Fruit fly (Drosophila melanogaster) whole organism, embryonic: Measurements from ENCODE around the gene mRpL20.

ENCODE experiments used
- Bteb2 ChIP-seq: fragments of 200-800 bp; sonication (Bioruptor generic); optimal IDR thresholded peaks from 2 replicates; lab custom pipeline; 2016; ENCODE audit warnings: missing biosample characterization, missing genetic modification characterization
- CG10267 ChIP-seq: fragments of 200-800 bp; sonication (Bioruptor generic); optimal IDR thresholded peaks from 2 replicates; lab custom pipeline; 2018; ENCODE audit warnings: missing biosample characterization, mild to moderate bottlenecking, missing genetic modification characterization, moderate library complexity
- CG10979 ChIP-seq: fragments of 200-800 bp; sonication (Bioruptor generic); optimal IDR thresholded peaks from 2 replicates; lab custom pipeline; 2018; ENCODE audit warnings: missing biosample characterization, mild to moderate bottlenecking, missing genetic modification characterization, moderate library complexity
- CG11723 ChIP-seq: fragments of 200-800 bp; sonication (Bioruptor generic); optimal IDR thresholded peaks from 2 replicates; lab custom pipeline; 2017; ENCODE audit warnings: missing biosample characterization, mild to moderate bottlenecking, missing genetic modification characterization
- CG13624 ChIP-seq: fragments of 200-800 bp; sonication (Bioruptor generic); optimal IDR thresholded peaks from 2 replicates; lab custom pipeline; 2016; ENCODE audit warnings: missing biosample characterization, missing genetic modification characterization
- CG14050 ChIP-seq: fragments of 200-800 bp; sonication (Bioruptor generic); IDR thresholded peaks from 3 replicates; pipeline ENCODE4 v1.3.6; 2022; ENCODE audit warnings: missing biosample characterization, missing genetic modification characterization
- CG14441 ChIP-seq: fragments of 200-800 bp; sonication (Bioruptor generic); IDR thresholded peaks from 2 replicates; pipeline ENCODE4 v1.3.6; 2022; ENCODE audit warnings: missing biosample characterization, missing genetic modification characterization
- CG15601 ChIP-seq: fragments of 200-800 bp; sonication (Bioruptor generic); optimal IDR thresholded peaks from 3 replicates; lab custom pipeline; 2019; ENCODE audit warnings: missing biosample characterization, mild to moderate bottlenecking, missing genetic modification characterization, moderate library complexity
- CG16779 ChIP-seq: fragments of 200-800 bp; sonication (Bioruptor generic); IDR thresholded peaks from 2 replicates; pipeline ENCODE4 v1.3.6; 2022; ENCODE audit warnings: missing biosample characterization, missing genetic modification characterization
- CG16813 ChIP-seq: fragments of 200-800 bp; sonication (Bioruptor generic); IDR thresholded peaks from 3 replicates; pipeline ENCODE4 v1.3.6; 2022; ENCODE audit warnings: missing biosample characterization, missing genetic modification characterization; ENCODE audit not compliant: partially characterized antibody
- CG18262 ChIP-seq: fragments of 200-800 bp; optimal IDR thresholded peaks from 3 replicates; lab custom pipeline; 2019; ENCODE audit warnings: missing biosample characterization, mild to moderate bottlenecking, missing genetic modification characterization, moderate library complexity
- CG18599 ChIP-seq: fragments of 200-800 bp; sonication (Bioruptor generic); optimal IDR thresholded peaks from 3 replicates; lab custom pipeline; 2017; ENCODE audit warnings: missing biosample characterization, missing genetic modification characterization, mild to moderate bottlenecking, moderate library complexity, missing genetic modification reagents
- CG2199 ChIP-seq: fragments of 200-800 bp; sonication (Bioruptor generic); IDR thresholded peaks from 3 replicates; pipeline ENCODE4 v1.3.6; 2022; ENCODE audit warnings: missing biosample characterization, missing genetic modification characterization
- CG2712 ChIP-seq: fragments of 200-800 bp; optimal IDR thresholded peaks from 3 replicates; lab custom pipeline; 2019; ENCODE audit warnings: missing biosample characterization, mild to moderate bottlenecking, missing genetic modification characterization, moderate library complexity
- CG30403 ChIP-seq: fragments of 200-800 bp; sonication (Bioruptor generic); optimal IDR thresholded peaks from 3 replicates; lab custom pipeline; 2016; ENCODE audit warnings: missing biosample characterization, missing genetic modification characterization
- CG3726 ChIP-seq: fragments of 200-800 bp; sonication (Bioruptor generic); IDR thresholded peaks from 3 replicates; pipeline ENCODE4, ENCODE4 v1.3.6; 2022; ENCODE audit warnings: missing biosample characterization, missing genetic modification characterization
- CG3838 ChIP-seq: fragments of 200-800 bp; sonication (Bioruptor generic); optimal IDR thresholded peaks from 3 replicates; lab custom pipeline; 2016; ENCODE audit warnings: missing biosample characterization, missing genetic modification characterization
- CG42726 ChIP-seq: fragments of 200-800 bp; sonication (Bioruptor generic); IDR thresholded peaks from 2 replicates; pipeline ENCODE4 v1.3.6; 2022; ENCODE audit warnings: missing biosample characterization, missing genetic modification characterization; ENCODE audit not compliant: partially characterized antibody
- CG8765 ChIP-seq: fragments of 200-800 bp; sonication (Bioruptor generic); IDR thresholded peaks from 2 replicates; pipeline ENCODE4 v1.3.6; 2022; ENCODE audit warnings: missing biosample characterization, missing genetic modification characterization
- Dfd ChIP-seq, 2 experiments: fragments of >200 bp; optimal IDR thresholded peaks; 2 replicates each; lab custom pipeline; 2017; ENCODE audit warnings: missing biosample characterization in 2 of 2, missing genetic modification characterization in 2 of 2
- Ets65A ChIP-seq: fragments of 200-800 bp; sonication (Bioruptor generic); peaks from one replicate; lab custom pipeline; 2016; ENCODE audit warnings: missing biosample characterization, missing genetic modification characterization
- Hey ChIP-seq: fragments of 200-800 bp; sonication (Bioruptor generic); optimal IDR thresholded peaks from 3 replicates; lab custom pipeline; 2018; ENCODE audit warnings: missing biosample characterization, mild to moderate bottlenecking, missing genetic modification characterization
- Lpt ChIP-seq: fragments of >200 bp; optimal IDR thresholded peaks from 2 replicates; lab custom pipeline; 2018; ENCODE audit warnings: missing biosample characterization, missing genetic modification characterization
- Optix ChIP-seq: fragments of 200-800 bp; sonication (Bioruptor generic); IDR thresholded peaks from 3 replicates; pipeline ENCODE4 v1.3.6; 2022; ENCODE audit warnings: missing biosample characterization, missing genetic modification characterization
- Six4 ChIP-seq: fragments of 200-800 bp; sonication (Bioruptor generic); optimal IDR thresholded peaks from 2 replicates; lab custom pipeline; 2016; ENCODE audit warnings: missing biosample characterization, missing genetic modification characterization
- TFAM ChIP-seq: fragments of 200-800 bp; sonication (Bioruptor generic); optimal IDR thresholded peaks from 2 replicates; lab custom pipeline; 2017; ENCODE audit warnings: missing biosample characterization, missing genetic modification characterization, inconsistent platforms
- ac ChIP-seq: fragments of 200-800 bp; sonication (Bioruptor generic); optimal IDR thresholded peaks from 3 replicates; lab custom pipeline; 2017; ENCODE audit warnings: missing biosample characterization, mild to moderate bottlenecking, missing genetic modification characterization
- ash1 ChIP-seq: fragments of 200-800 bp; sonication (Bioruptor generic); optimal IDR thresholded peaks from 2 replicates; lab custom pipeline; 2018; ENCODE audit warnings: missing biosample characterization, mild to moderate bottlenecking, missing genetic modification characterization
- ato ChIP-seq: fragments of 200-800 bp; sonication (Bioruptor generic); IDR thresholded peaks from 2 replicates; pipeline ENCODE4 v1.3.6; 2022; ENCODE audit warnings: missing biosample characterization, missing genetic modification characterization; ENCODE audit not compliant: partially characterized antibody
- crc ChIP-seq: fragments of 200-800 bp; sonication (Bioruptor generic); optimal IDR thresholded peaks from 2 replicates; lab custom pipeline; 2016; ENCODE audit warnings: missing biosample characterization, missing genetic modification characterization
- gcm2 ChIP-seq: fragments of 200-800 bp; sonication (Bioruptor generic); optimal IDR thresholded peaks from 2 replicates; lab custom pipeline; 2016; ENCODE audit warnings: missing biosample characterization, missing genetic modification characterization
- gsb-n ChIP-seq: fragments of 200-800 bp; sonication (Bioruptor generic); optimal IDR thresholded peaks from 3 replicates; lab custom pipeline; 2018; ENCODE audit warnings: missing biosample characterization, mild to moderate bottlenecking, missing genetic modification characterization
- gt ChIP-seq: fragments of 200-800 bp; sonication (Bioruptor generic); IDR thresholded peaks from 2 replicates; pipeline ENCODE4 v1.3.6; 2022; ENCODE audit warnings: missing biosample characterization, missing genetic modification characterization
- ham ChIP-seq: fragments of 200-800 bp; sonication (Bioruptor generic); IDR thresholded peaks from 2 replicates; pipeline ENCODE4 v1.3.6; 2022; ENCODE audit warnings: missing biosample characterization, missing genetic modification characterization
- hkb ChIP-seq, 2 experiments: fragments of 200-800 bp in 1 of 2; fragments of >200 bp in 1 of 2; sonication (Bioruptor generic) in 1 of 2; IDR thresholded peaks in 1 of 2; optimal IDR thresholded peaks in 1 of 2; 2 replicates each; pipeline versions ENCODE4 v1.3.6 to Lab custom; 2017 to 2022; ENCODE audit warnings: missing biosample characterization in 1 of 2, missing genetic modification characterization in 1 of 2
- ind ChIP-seq: fragments of 200-800 bp; sonication (Bioruptor generic); optimal IDR thresholded peaks from 3 replicates; lab custom pipeline; 2016; ENCODE audit warnings: missing biosample characterization, missing genetic modification characterization
- kah ChIP-seq: fragments of 200-800 bp; sonication (Bioruptor generic); optimal IDR thresholded peaks from 2 replicates; lab custom pipeline; 2018; ENCODE audit warnings: missing biosample characterization, mild to moderate bottlenecking, missing genetic modification characterization
- kni ChIP-seq: fragments of 200-800 bp; sonication (Bioruptor generic); optimal IDR thresholded peaks from 3 replicates; lab custom pipeline; 2017; ENCODE audit warnings: mild to moderate bottlenecking, missing biosample characterization, missing genetic modification reagents, missing genetic modification characterization
- oc ChIP-seq: fragments of 200-800 bp; sonication (Bioruptor generic); optimal IDR thresholded peaks from 2 replicates; lab custom pipeline; 2018; ENCODE audit warnings: missing biosample characterization, mild to moderate bottlenecking, missing genetic modification characterization, moderate library complexity
- sens ChIP-seq: fragments of 200-800 bp; sonication (Bioruptor generic); peaks from one replicate; lab custom pipeline; 2016; ENCODE audit warnings: missing biosample characterization, missing genetic modification characterization
- sens-2 ChIP-seq: fragments of 200-800 bp; sonication (Bioruptor generic); IDR thresholded peaks from 2 replicates; pipeline ENCODE4 v1.3.6; 2022; ENCODE audit warnings: missing biosample characterization, missing genetic modification characterization
- tin ChIP-seq: fragments of 200-800 bp; sonication (Bioruptor generic); optimal IDR thresholded peaks from 3 replicates; lab custom pipeline; 2016; ENCODE audit warnings: missing biosample characterization, missing genetic modification characterization
- twi ChIP-seq: fragments of 200-800 bp; optimal IDR thresholded peaks from 2 replicates; lab custom pipeline; 2019; ENCODE audit warnings: missing biosample characterization, mild to moderate bottlenecking, missing genetic modification characterization, moderate library complexity
- vvl ChIP-seq: fragments of 200-800 bp; sonication (Bioruptor generic); IDR thresholded peaks from 2 replicates; pipeline ENCODE4 v1.3.6; 2022; ENCODE audit warnings: missing biosample characterization, missing genetic modification characterization
- wor ChIP-seq: fragments of 200-800 bp; sonication (Bioruptor generic); IDR thresholded peaks from 2 replicates; pipeline ENCODE4 v1.3.6; 2022; ENCODE audit warnings: missing biosample characterization, missing genetic modification characterization

Gene mRpL20

DNA sequence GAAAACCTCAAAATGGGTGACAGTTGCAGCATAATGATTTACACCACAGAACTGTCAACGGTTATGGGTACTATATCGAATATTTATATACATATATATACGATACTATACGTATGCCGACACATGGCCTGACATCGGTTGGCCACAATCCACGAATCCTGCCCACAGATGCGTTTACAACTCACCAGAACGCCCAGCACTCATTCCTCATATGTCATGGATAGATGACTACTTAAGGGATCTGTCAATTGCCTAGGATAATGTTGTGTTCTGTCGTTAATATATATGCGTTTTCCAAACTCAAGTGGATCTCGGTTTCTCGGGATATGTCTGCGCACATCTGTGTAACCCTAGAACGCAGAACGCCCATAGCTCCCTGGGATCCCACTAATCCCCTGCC is 40.8 kb upstream of the mRpL20 start:
- no peak for TF ChIP-seq ham (GFP tag; lab: Robert Waterston, UW)
- TF ChIP-seq CG2712 (tag; lab: Kevin White, UChicago): no peak
- no peak for TF ChIP-seq CG10979 (tag; lab: Kevin White, UChicago)
- TF ChIP-seq Six4 (GFP tag; lab: Kevin White, UChicago): no peak
- TF ChIP-seq CG42726: no peak
- peak; percentile 94 for TF ChIP-seq twi (tag; lab: Kevin White, UChicago)
- no peak for TF ChIP-seq kah
- TF ChIP-seq, all 482 proteins: peak for 1

DNA sequence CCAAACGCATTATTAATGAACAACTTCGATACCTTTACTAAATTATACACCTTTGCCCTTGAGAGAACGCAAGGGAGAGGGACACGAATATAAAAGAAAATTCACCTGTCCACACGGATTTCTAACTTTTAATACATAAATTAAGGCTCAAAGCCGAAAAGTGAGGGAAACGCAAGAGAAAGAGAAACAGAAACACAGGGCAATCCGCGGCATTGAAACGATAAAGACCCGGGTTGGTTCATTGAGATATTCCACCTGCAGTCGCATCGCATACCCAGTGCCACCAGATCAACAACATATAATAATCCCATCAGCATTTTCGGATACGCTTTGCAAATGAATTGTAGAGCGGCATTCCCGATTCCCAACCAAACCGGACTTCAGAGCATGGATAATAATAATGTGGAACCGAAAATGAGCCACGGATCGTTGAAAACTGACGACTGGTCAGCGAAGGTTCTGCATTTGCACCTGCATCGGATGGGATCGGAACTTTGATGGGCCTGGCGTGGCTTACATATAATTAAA is 33.1 kb upstream of the mRpL20 start:
- TF ChIP-seq CG8765 (GFP tag; lab: Robert Waterston, UW) (no peak), Optix (GFP tag; lab: Robert Waterston, UW) (0 out of 3 replicates have a peak, but pooled peaks have one; percentile 7), Hey (tag; lab: Kevin White, UChicago) (no peak), gcm2 (GFP tag; lab: Kevin White, UChicago) (no peak), oc (peak; percentile 51), kni (GFP tag; lab: Kevin White, UChicago) (peak; percentile 43), Lpt (no peak), hkb (optimal IDR thresholded peaks at IDR 0.05; lab: Kevin White, UChicago) (no peak), hkb (GFP tag; IDR thresholded peaks at IDR 0.05; lab: Robert Waterston, UW) (no peak), CG16813 (GFP tag; lab: Robert Waterston, UW) (no peak), ato (GFP tag; lab: Robert Waterston, UW) (0 out of 2 replicates have a peak, but pooled peaks have one; percentile 26), CG10267 (tag; lab: Kevin White, UChicago) (no peak), Ets65A (GFP tag; lab: Kevin White, UChicago) (no peak), ac (peak; percentile 57), CG14441 (GFP tag; lab: Robert Waterston, UW) (no peak), ind (GFP tag; lab: Kevin White, UChicago) (no peak), crc (GFP tag; lab: Kevin White, UChicago) (no peak), gsb-n (tag; lab: Kevin White, UChicago) (peak; percentile 39), CG11723 (GFP tag; lab: Kevin White, UChicago) (no peak), wor (no peak), CG16779 (GFP tag; lab: Robert Waterston, UW) (no peak), CG15601 (no peak), vvl (GFP tag; lab: Robert Waterston, UW) (0 out of 2 replicates have a peak, but pooled peaks have one; percentile 15), tin (GFP tag; lab: Kevin White, UChicago) (no peak), Dfd (GFP tag; optimal IDR thresholded peaks at IDR 0.05; lab: Kevin White, UChicago) (no peak), CG13624 (GFP tag; lab: Kevin White, UChicago) (no peak), sens-2 (GFP tag; lab: Robert Waterston, UW) (no peak), CG18599 (GFP tag; lab: Kevin White, UChicago) (no peak), Bteb2 (no peak), sens (peak; percentile 66), CG18262 (tag; lab: Kevin White, UChicago) (no peak), ash1 (GFP tag; lab: Kevin White, UChicago) (no peak), CG30403 (GFP tag; lab: Kevin White, UChicago) (no peak), CG2199 (GFP tag; lab: Robert Waterston, UW) (peak; percentile 58; the same call in 1 of the 3 replicates), CG3726 (GFP tag; lab: Robert Waterston, UW) (no peak), CG14050 (GFP tag; lab: Robert Waterston, UW) (no peak), TFAM (GFP tag; lab: Kevin White, UChicago) (no peak), CG3838 (GFP tag; lab: Kevin White, UChicago) (no peak), gt (GFP tag; lab: Robert Waterston, UW) (no peak)
